Fruit fly (Drosophila melanogaster): ENCODE measurements around the gene CG31974.

dm6 chr2L:175727-176126 is 32.8 kb upstream of the CG31974 start:
- TF ChIP-seq CG14711 (tag; optimal IDR thresholded peaks at IDR 0.05) (no peak), CG11617 (GFP tag; optimal IDR thresholded peaks at IDR 0.05) (no peak), Crg-1 (GFP tag; optimal IDR thresholded peaks at IDR 0.05) (no peak), ovo (GFP tag; optimal IDR thresholded peaks at IDR 0.05) (no peak), CG12768 (GFP tag; optimal IDR thresholded peaks at IDR 0.05) (no peak), CG1620 (GFP tag; optimal IDR thresholded peaks at IDR 0.05) (no peak), Mnt (GFP tag; optimal IDR thresholded peaks at IDR 0.05) (no peak), Clk (GFP tag; optimal IDR thresholded peaks at IDR 0.05) (no peak), toe (GFP tag; optimal IDR thresholded peaks at IDR 0.05) (no peak), kay (GFP tag; ENCODE audit: borderline replicate concordance) (peak; percentile 73), pad (GFP tag; optimal IDR thresholded peaks at IDR 0.05) (no peak), CG5204 (GFP tag; optimal IDR thresholded peaks at IDR 0.05) (no peak), CG33017 (tag; optimal IDR thresholded peaks at IDR 0.05) (no peak), Hr96 (GFP tag; optimal IDR thresholded peaks at IDR 0.05) (no peak)
